Fruit fly (Drosophila melanogaster): ENCODE data around the gene betaNACtes2.

- TF ChIP-seq rgr (GFP tag; optimal IDR thresholded peaks at IDR 0.05) (no peak), psq (GFP tag; optimal IDR thresholded peaks at IDR 0.05) (no peak), brk (GFP tag; optimal IDR thresholded peaks at IDR 0.05) (no peak), Hnf4 (GFP tag; optimal IDR thresholded peaks at IDR 0.05) (no peak), br (GFP tag; optimal IDR thresholded peaks at IDR 0.05) (no peak), pan (optimal IDR thresholded peaks at IDR 0.05) (no peak), OdsH (GFP tag; optimal IDR thresholded peaks at IDR 0.05) (no peak), Myc (optimal IDR thresholded peaks at IDR 0.05) (no peak), Hr78 (GFP tag; optimal IDR thresholded peaks at IDR 0.05) (no peak), Dif (GFP tag; optimal IDR thresholded peaks at IDR 0.05; ENCODE audit: partially characterized antibody) (no peak), Hr83 (GFP tag; optimal IDR thresholded peaks at IDR 0.05; ENCODE audit: poor library complexity, severe bottlenecking) (no peak), woc (GFP tag; optimal IDR thresholded peaks at IDR 0.05) (no peak)
These were observed 26.1 kb downstream of the betaNACtes2 start, which contains the start of gene CG9400 for dm6 chrX:14289293-14289692.

All from whole organism, wandering third instar larva.